Fruit fly (Drosophila melanogaster): Measurements from ENCODE around the gene nerfin-2.

DNA sequence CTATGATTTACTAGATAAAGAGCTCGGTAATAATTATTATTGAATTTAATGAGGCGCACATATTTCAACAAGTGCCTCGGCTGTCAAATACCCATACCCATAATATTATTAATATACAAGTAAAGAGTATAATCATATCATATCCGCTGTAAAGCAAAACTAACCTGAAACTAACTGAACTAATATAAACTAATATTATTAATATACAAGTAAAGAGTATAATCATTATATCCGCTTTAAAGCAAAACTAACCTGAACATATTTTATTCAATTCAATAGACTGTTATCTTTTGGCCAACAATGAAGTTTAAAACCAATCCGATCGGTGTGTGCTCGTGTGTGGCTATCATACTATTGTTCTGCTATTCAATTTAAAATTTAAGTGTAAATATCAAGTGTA, 4.4 kb upstream of the nerfin-2 start, which contains the start of gene CG33783:
- TF ChIP-seq Crg-1 (GFP tag; optimal IDR thresholded peaks at IDR 0.05) (no peak), Hr96 (GFP tag; optimal IDR thresholded peaks at IDR 0.05) (no peak), CG1620 (GFP tag; optimal IDR thresholded peaks at IDR 0.05) (no peak)

Measured in whole organism, adult.